Fruit fly (Drosophila melanogaster): Measurements from ENCODE around the gene Ada2b.

Ada2b gene

dm6 chr3R:8233864-8234263 lies 6.5 kb downstream of the Ada2b start (continued):
- TF ChIP-seq Dfd (GFP tag; optimal IDR thresholded peaks at IDR 0.05) (no peak), CG13296 (GFP tag; optimal IDR thresholded peaks at IDR 0.05) (no peak), esg (GFP tag; conservative IDR thresholded peaks at IDR 0.05) (no peak), CG17359 (tag; optimal IDR thresholded peaks at IDR 0.05) (peak; percentile 9), CG7839 (tag; optimal IDR thresholded peaks at IDR 0.05) (no peak), Spps (tag; optimal IDR thresholded peaks at IDR 0.05) (no peak), bigmax (GFP tag; optimal IDR thresholded peaks at IDR 0.05) (no peak), Ada2b (GFP tag; IDR thresholded peaks at IDR 0.05) (0 out of 2 replicates have a peak, but pooled peaks have one; percentile 11), gro (GFP tag; optimal IDR thresholded peaks at IDR 0.05) (no peak), fd102C (GFP tag; optimal IDR thresholded peaks at IDR 0.05) (no peak), pb (GFP tag; optimal IDR thresholded peaks at IDR 0.05) (no peak), MESR4 (GFP tag; optimal IDR thresholded peaks at IDR 0.05) (peak; percentile 35), Doc3 (GFP tag; IDR thresholded peaks at IDR 0.05; ENCODE audit: partially characterized antibody) (no peak), Aef1 (GFP tag; IDR thresholded peaks at IDR 0.05) (no peak), Bdp1 (GFP tag; optimal IDR thresholded peaks at IDR 0.05) (no peak), ranshi (GFP tag; IDR thresholded peaks at IDR 0.05) (no peak), CG14667 (GFP tag; IDR thresholded peaks at IDR 0.05) (no peak), ci (GFP tag; IDR thresholded peaks at IDR 0.05) (0 out of 3 replicates have a peak, but pooled peaks have one; percentile 64), CG17361 (GFP tag; IDR thresholded peaks at IDR 0.05) (no peak), vnd (GFP tag; IDR thresholded peaks at IDR 0.05; ENCODE audit: partially characterized antibody) (no peak), tll (GFP tag; optimal IDR thresholded peaks at IDR 0.05) (no peak), Sox102F (GFP tag; optimal IDR thresholded peaks at IDR 0.05) (peak; percentile 64), CG15269 (tag; optimal IDR thresholded peaks at IDR 0.05) (no peak), CG6272 (GFP tag; IDR thresholded peaks at IDR 0.05) (no peak), pros (GFP tag; optimal IDR thresholded peaks at IDR 0.05) (no peak), pho (GFP tag; optimal IDR thresholded peaks at IDR 0.05) (no peak), Tbp (GFP tag; optimal IDR thresholded peaks at IDR 0.05) (no peak), lola (GFP tag; optimal IDR thresholded peaks at IDR 0.05) (peak in 1 of 3 experiments; percentile 38), CG33557 (GFP tag; optimal IDR thresholded peaks at IDR 0.05) (no peak), CG11504 (tag; optimal IDR thresholded peaks at IDR 0.05) (peak; percentile 38), CG31441 (GFP tag; IDR thresholded peaks at IDR 0.05) (peak; percentile 8; the same call in 1 of the 2 replicates), gsb (GFP tag; IDR thresholded peaks at IDR 0.05) (no peak), CG17328 (GFP tag; IDR thresholded peaks at IDR 0.05) (0 out of 2 replicates have a peak, but pooled peaks have one; percentile 46), CG1529 (GFP tag; optimal IDR thresholded peaks at IDR 0.05) (peak; percentile 18), CG17186 (GFP tag; optimal IDR thresholded peaks at IDR 0.05) (no peak), ftz-f1 (GFP tag; optimal IDR thresholded peaks at IDR 0.05) (no peak), CG11085 (GFP tag; IDR thresholded peaks at IDR 0.05) (no peak), az2 (GFP tag; optimal IDR thresholded peaks at IDR 0.05) (peak; percentile 40), C15 (GFP tag; IDR thresholded peaks at IDR 0.05) (no peak), hkb (optimal IDR thresholded peaks at IDR 0.05) (no peak), hkb (GFP tag; IDR thresholded peaks at IDR 0.05) (peak; percentile 53; the same call in 1 of the 2 replicates), Neu2 (GFP tag; optimal IDR thresholded peaks at IDR 0.05; ENCODE audit: borderline replicate concordance) (no peak), CG8281 (tag; optimal IDR thresholded peaks at IDR 0.05) (no peak), Atf-2 (GFP tag; optimal IDR thresholded peaks at IDR 0.05) (no peak), CG3838 (GFP tag; optimal IDR thresholded peaks at IDR 0.05) (no peak), Lhr (GFP tag; optimal IDR thresholded peaks at IDR 0.05) (no peak), CG1024 (GFP tag; IDR thresholded peaks at IDR 0.05) (no peak), CG4820 (GFP tag; optimal IDR thresholded peaks at IDR 0.05) (no peak), CG12391 (tag; optimal IDR thresholded peaks at IDR 0.05) (peak; percentile 41), onecut (GFP tag; IDR thresholded peaks at IDR 0.05) (no peak), CG15479 (GFP tag; optimal IDR thresholded peaks at IDR 0.05) (no peak)

Measured in whole organism, embryonic.